Fruit fly (Drosophila melanogaster): ENCODE measurements around the gene LysRS.

DNA sequence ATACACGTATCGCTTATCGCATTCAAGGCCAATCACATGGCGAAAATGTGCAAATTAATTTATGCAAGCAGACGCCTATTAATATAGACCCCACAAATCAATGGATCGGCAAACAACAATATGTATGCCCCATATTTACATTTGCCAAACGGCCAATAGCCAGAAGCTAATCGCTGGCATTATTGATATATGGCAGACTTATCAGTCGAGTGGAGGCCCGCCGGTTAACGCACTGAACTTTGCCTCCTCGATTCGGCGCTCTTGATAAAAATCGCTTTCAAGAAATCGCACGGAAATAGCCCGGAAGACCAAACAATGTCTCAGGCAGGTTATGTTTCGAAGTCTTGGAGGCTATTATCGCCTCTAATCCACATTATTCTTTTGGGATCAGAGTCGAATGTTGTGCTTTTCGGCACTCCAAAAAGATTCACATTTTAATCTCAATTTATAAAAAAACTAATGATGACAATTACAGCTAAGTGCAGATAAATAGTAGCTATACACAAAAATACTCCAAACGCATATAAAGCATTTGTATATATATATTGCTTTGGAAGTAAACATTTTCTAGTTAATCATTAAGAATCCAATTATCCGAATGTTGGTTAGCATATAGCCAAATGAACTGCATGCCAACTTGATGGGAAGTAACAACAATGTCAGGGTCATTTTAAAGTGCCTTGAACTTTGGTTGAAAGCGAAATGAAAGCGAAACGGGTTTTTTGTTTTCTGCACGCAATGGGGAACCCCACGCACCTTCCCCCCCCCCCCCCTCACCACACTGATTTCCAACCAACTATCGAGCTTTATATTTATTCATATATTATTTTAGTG, 32.0 kb downstream of the LysRS start:
- peak; percentile 36 for TF ChIP-seq CG7101 (tag; optimal IDR thresholded peaks at IDR 0.05)
- TF ChIP-seq toe (GFP tag; optimal IDR thresholded peaks at IDR 0.05), result no peak
- no peak for TF ChIP-seq CG11617 (GFP tag; optimal IDR thresholded peaks at IDR 0.05)
- no peak for TF ChIP-seq Clk (GFP tag; optimal IDR thresholded peaks at IDR 0.05)
- no peak for TF ChIP-seq cnc (optimal IDR thresholded peaks at IDR 0.05)
- no peak for TF ChIP-seq bab1 (GFP tag; optimal IDR thresholded peaks at IDR 0.05)

Measured in whole organism, adult.